Fruit fly (Drosophila melanogaster): ENCODE data around the gene CG15458.

dm6 chrX:20434534-20434933, 20.5 kb upstream of the CG15458 start:
- TF ChIP-seq Snoo (tag; optimal IDR thresholded peaks at IDR 0.05) (no peak), CG9948 (tag; optimal IDR thresholded peaks at IDR 0.05) (no peak), CG14655 (GFP tag; optimal IDR thresholded peaks at IDR 0.05) (no peak), D1 (tag; optimal IDR thresholded peaks at IDR 0.05) (no peak), EcR (GFP tag; optimal IDR thresholded peaks at IDR 0.05) (no peak), CG8159 (tag; optimal IDR thresholded peaks at IDR 0.05) (no peak), CG32121 (GFP tag; IDR thresholded peaks at IDR 0.05) (no peak), CG12605 (GFP tag; IDR thresholded peaks at IDR 0.05) (no peak), Pif1B (GFP tag; optimal IDR thresholded peaks at IDR 0.05) (no peak), CG15710 (tag; optimal IDR thresholded peaks at IDR 0.05) (no peak), Ets98B (GFP tag; IDR thresholded peaks at IDR 0.05) (no peak)
